Worm (Caenorhabditis elegans): ENCODE results near the gene Y102A5C.40.
"Not testable (repeated sequence)": the region's sequence is repeated elsewhere in the genome, so short reads cannot be mapped to it uniquely, and the experiment has no call there.

DNA sequence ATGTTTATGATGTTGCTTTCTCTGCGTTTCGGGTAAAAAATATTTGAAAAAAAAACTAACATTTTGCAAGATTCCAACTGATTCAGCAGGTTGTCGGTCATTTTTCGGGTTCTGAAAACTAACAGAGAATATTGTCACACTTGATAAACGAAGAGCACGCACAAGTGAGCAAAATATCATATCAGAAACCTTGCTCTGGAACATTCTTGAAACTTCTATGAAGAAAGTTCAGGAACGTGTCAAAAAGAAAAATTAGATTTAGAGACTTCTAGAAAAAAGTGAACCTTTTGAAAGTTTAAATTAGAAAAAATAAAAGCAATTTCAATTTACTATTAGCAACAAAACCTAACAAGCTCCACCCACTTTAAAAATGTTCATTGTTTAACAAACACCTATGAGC lies 38.9 kb downstream of the Y102A5C.40 start, which contains the start of gene fbxa-112:
- not testable (repeated sequence) for TF ChIP-seq T22C8.4 (GFP tag; IDR thresholded peaks at IDR 0.05); cog-1 (tag; optimal IDR thresholded peaks at IDR 0.05); ztf-29 (GFP tag; IDR thresholded peaks at IDR 0.05); klf-2 (GFP tag; conservative IDR thresholded peaks at IDR 0.05)
